Fruit fly (Drosophila melanogaster): ENCODE results near the gene CG14989.

CG14989 gene

dm6 chr3L:4070996-4071379 is 16.4 kb upstream of the CG14989 start (continued):
- peak; percentile 41; the same call in 1 of the 2 replicates for TF ChIP-seq CG9215 (GFP tag; IDR thresholded peaks at IDR 0.05)
- TF ChIP-seq eve (GFP tag; optimal IDR thresholded peaks at IDR 0.05): peak in 1 of 2 experiments; percentile 72
- no peak for TF ChIP-seq Usf (GFP tag; optimal IDR thresholded peaks at IDR 0.05)
- peak; percentile 81 for TF ChIP-seq Fer3 (tag; optimal IDR thresholded peaks at IDR 0.05)
- TF ChIP-seq Hr39 (optimal IDR thresholded peaks at IDR 0.05): no peak
- TF ChIP-seq MBD-R2 (GFP tag; IDR thresholded peaks at IDR 0.05): peak; percentile 34
- peak; percentile 19 for TF ChIP-seq Six4 (GFP tag; optimal IDR thresholded peaks at IDR 0.05)
- peak; percentile 75 for TF ChIP-seq NfI (GFP tag; optimal IDR thresholded peaks at IDR 0.05)
- no peak for TF ChIP-seq CG12942 (GFP tag; optimal IDR thresholded peaks at IDR 0.05)
- no peak for TF ChIP-seq amos (GFP tag; IDR thresholded peaks at IDR 0.05; ENCODE audit: partially characterized antibody)
- TF ChIP-seq gfzf (GFP tag; optimal IDR thresholded peaks at IDR 0.05): no peak
- peak; percentile 31 for TF ChIP-seq phol (tag; optimal IDR thresholded peaks at IDR 0.05)
- peak in 1 of 2 experiments; percentile 50 for TF ChIP-seq dpn (GFP tag; optimal IDR thresholded peaks at IDR 0.05)
- TF ChIP-seq jumu (GFP tag; optimal IDR thresholded peaks at IDR 0.05): no peak
- TF ChIP-seq slp2 (GFP tag; optimal IDR thresholded peaks at IDR 0.05): no peak
- no peak for TF ChIP-seq hb (GFP tag; IDR thresholded peaks at IDR 0.05; ENCODE audit: partially characterized antibody)
- TF ChIP-seq CG10274 (GFP tag; optimal IDR thresholded peaks at IDR 0.05): no peak
- no peak for TF ChIP-seq psq (GFP tag; optimal IDR thresholded peaks at IDR 0.05)
- TF ChIP-seq CG9876 (GFP tag; optimal IDR thresholded peaks at IDR 0.05): peak; percentile 8
- no peak for TF ChIP-seq odd (GFP tag; optimal IDR thresholded peaks at IDR 0.05)
- no peak for TF ChIP-seq Myb (GFP tag; optimal IDR thresholded peaks at IDR 0.05)
- peak; percentile 70 for TF ChIP-seq CG6689 (GFP tag; IDR thresholded peaks at IDR 0.05)
- no peak for TF ChIP-seq HLHmδ (GFP tag; optimal IDR thresholded peaks at IDR 0.05)
- no peak for TF ChIP-seq Jarid2 (GFP tag; optimal IDR thresholded peaks at IDR 0.05)
- peak; percentile 43; the same call in 1 of the 2 replicates for TF ChIP-seq CG10959 (GFP tag; IDR thresholded peaks at IDR 0.05)
- TF ChIP-seq Med (GFP tag): peak; percentile 90
- TF ChIP-seq CG15269 (tag; optimal IDR thresholded peaks at IDR 0.05): peak; percentile 20
- TF ChIP-seq ci (GFP tag; IDR thresholded peaks at IDR 0.05): peak; percentile 86
- peak; percentile 62 for TF ChIP-seq lbe (GFP tag; optimal IDR thresholded peaks at IDR 0.05)
- no peak for TF ChIP-seq HmgD (GFP tag; optimal IDR thresholded peaks at IDR 0.05)
- peak; percentile 57 for TF ChIP-seq CG30431 (GFP tag; optimal IDR thresholded peaks at IDR 0.05)
- no peak for TF ChIP-seq CG8281 (tag; optimal IDR thresholded peaks at IDR 0.05)
- TF ChIP-seq Dp (GFP tag; optimal IDR thresholded peaks at IDR 0.05): no peak
- TF ChIP-seq E2f2 (GFP tag; IDR thresholded peaks at IDR 0.05): no peak
- peak; percentile 57 for TF ChIP-seq Ravus (GFP tag; IDR thresholded peaks at IDR 0.05)
- TF ChIP-seq CG18476 (GFP tag; optimal IDR thresholded peaks at IDR 0.05): no peak
- TF ChIP-seq CG14667 (GFP tag; IDR thresholded peaks at IDR 0.05): peak; percentile 67
- no peak for TF ChIP-seq kay (GFP tag; optimal IDR thresholded peaks at IDR 0.05)
- TF ChIP-seq Lpt (GFP tag; optimal IDR thresholded peaks at IDR 0.05): no peak
- no peak for TF ChIP-seq CG14860 (GFP tag; IDR thresholded peaks at IDR 0.05; ENCODE audit: partially characterized antibody)
- TF ChIP-seq CG13894 (tag; optimal IDR thresholded peaks at IDR 0.05): no peak
- peak; percentile 76 for TF ChIP-seq ap (GFP tag; IDR thresholded peaks at IDR 0.05)
- no peak for TF ChIP-seq CG1529 (GFP tag; optimal IDR thresholded peaks at IDR 0.05)
- TF ChIP-seq Mrtf (GFP tag; IDR thresholded peaks at IDR 0.05): peak; percentile 51; the same call in 1 of the 3 replicates
- TF ChIP-seq Ets65A (GFP tag): no peak
- no peak for TF ChIP-seq CG10431 (GFP tag; optimal IDR thresholded peaks at IDR 0.05)
- peak; percentile 14 for TF ChIP-seq Abd-B (GFP tag; optimal IDR thresholded peaks at IDR 0.05)
- TF ChIP-seq CG32772 (GFP tag; IDR thresholded peaks at IDR 0.05): peak; percentile 69
- peak; percentile 75 for TF ChIP-seq lmd (GFP tag; IDR thresholded peaks at IDR 0.05)
- TF ChIP-seq CG15073 (GFP tag; optimal IDR thresholded peaks at IDR 0.05): no peak
- TF ChIP-seq Adf1 (GFP tag; IDR thresholded peaks at IDR 0.05): no peak
- TF ChIP-seq CG9797 (GFP tag; optimal IDR thresholded peaks at IDR 0.05): no peak
- TF ChIP-seq CG4282 (GFP tag; optimal IDR thresholded peaks at IDR 0.05): no peak

Data from whole organism, embryonic.